Fruit fly (Drosophila melanogaster) whole organism, prepupa: ENCODE data around the gene moi.

ENCODE experiments used
- Blimp-1 ChIP-seq: fragments of 200-800 bp; sonication (Bioruptor generic); optimal IDR thresholded peaks from 3 replicates; lab custom pipeline; 2017; ENCODE audit warnings: missing biosample characterization, missing genetic modification characterization, mild to moderate bottlenecking, moderate library complexity, missing genetic modification reagents
- CG1621 ChIP-seq: fragments of 200-800 bp; sonication (Bioruptor generic); optimal IDR thresholded peaks from 3 replicates; lab custom pipeline; 2018; ENCODE audit warnings: missing biosample characterization, mild to moderate bottlenecking, missing genetic modification characterization
- CG16779 ChIP-seq: fragments of 200-800 bp; sonication (Bioruptor generic); optimal IDR thresholded peaks from 3 replicates; lab custom pipeline; 2017; ENCODE audit warnings: missing biosample characterization, mild to moderate bottlenecking, missing genetic modification characterization
- CG6792 ChIP-seq: fragments of 200-800 bp; sonication (Bioruptor generic); optimal IDR thresholded peaks from 3 replicates; lab custom pipeline; 2016; ENCODE audit warnings: missing biosample characterization, missing genetic modification characterization
- CG7368 ChIP-seq: fragments of 200-800 bp; sonication (Bioruptor generic); optimal IDR thresholded peaks from 3 replicates; lab custom pipeline; 2016; ENCODE audit warnings: missing biosample characterization, missing genetic modification characterization
- Gug ChIP-seq: fragments of 200-800 bp; sonication (Bioruptor generic); IDR thresholded peaks from 2 replicates; pipeline ENCODE4 v1.3.6; 2022; ENCODE audit warnings: missing biosample characterization, missing genetic modification characterization
- Lpt ChIP-seq: fragments of 200-800 bp; sonication (Bioruptor generic); optimal IDR thresholded peaks from 3 replicates; lab custom pipeline; 2016; ENCODE audit warnings: missing biosample characterization, missing genetic modification characterization
- eg ChIP-seq: fragments of 200-800 bp; sonication (Bioruptor generic); IDR thresholded peaks from 3 replicates; pipeline ENCODE4 v1.3.6; 2022; ENCODE audit warnings: missing biosample characterization, missing genetic modification characterization
- fd59A ChIP-seq: fragments of 200-800 bp; sonication (Bioruptor generic); optimal IDR thresholded peaks from 2 replicates; lab custom pipeline; 2017; ENCODE audit warnings: missing biosample characterization, mild to moderate bottlenecking, missing genetic modification characterization, missing genetic modification reagents
- fd85E ChIP-seq: fragments of 200-800 bp; sonication (Bioruptor generic); optimal IDR thresholded peaks from 3 replicates; lab custom pipeline; 2016; ENCODE audit warnings: missing biosample characterization, missing genetic modification characterization
- spab ChIP-seq: fragments of 200-800 bp; sonication (Bioruptor generic); optimal IDR thresholded peaks from 2 replicates; lab custom pipeline; 2017; ENCODE audit warnings: missing biosample characterization, mild to moderate bottlenecking, missing genetic modification characterization, missing genetic modification reagents
- ss ChIP-seq, 2 experiments: fragments of 200-800 bp; sonication (Bioruptor generic); optimal IDR thresholded peaks; 2 replicates in 1 of 2; 3 replicates in 1 of 2; lab custom pipeline; 2017 to 2018; ENCODE audit warnings: mild to moderate bottlenecking in 2 of 2, missing biosample characterization in 2 of 2, missing genetic modification characterization in 2 of 2, moderate library complexity in 1 of 2

dm6 chr3R:18280133-18280532 lies 24.8 kb downstream of the moi start:
- TF ChIP-seq Gug (no peak), fd59A (GFP tag; lab: Kevin White, UChicago) (no peak), eg (GFP tag; lab: Robert Waterston, UW) (no peak), CG6792 (GFP tag; lab: Kevin White, UChicago) (no peak), ss (GFP tag; optimal IDR thresholded peaks at IDR 0.05; lab: Kevin White, UChicago) (no peak), CG16779 (tag; lab: Kevin White, UChicago) (no peak), CG7368 (GFP tag; lab: Kevin White, UChicago) (no peak), Blimp-1 (no peak), CG1621 (no peak), fd85E (GFP tag; lab: Kevin White, UChicago) (no peak), Lpt (GFP tag; lab: Kevin White, UChicago) (no peak), spab (GFP tag; lab: Kevin White, UChicago) (no peak)
